Worm (Caenorhabditis elegans) whole organism, late embryonic: ENCODE data around the gene W04D2.4.

Experiments used
- C08G9.2 ChIP-seq: sonication (generic microtip); optimal IDR thresholded peaks from 2 replicates; lab custom pipeline; 2016; ENCODE audit warnings: mild to moderate bottlenecking, missing genetic modification characterization, moderate library complexity, missing compliant biosample characterization
- K02D7.2 ChIP-seq: sonication (generic microtip); optimal IDR thresholded peaks from 2 replicates; lab custom pipeline; 2017; ENCODE audit warnings: mild to moderate bottlenecking, missing genetic modification characterization, missing compliant biosample characterization
- K09A11.1 ChIP-seq: sonication (generic microtip); optimal IDR thresholded peaks from 2 replicates; lab custom pipeline; 2017; ENCODE audit warnings: antibody characterized with exemption, mild to moderate bottlenecking, missing genetic modification characterization, missing compliant biosample characterization; ENCODE audit not compliant: insufficient read depth
- T23F11.4 ChIP-seq: fragments of 200-800 bp; sonication (Bioruptor generic); optimal IDR thresholded peaks from 2 replicates; lab custom pipeline; 2018; ENCODE audit warnings: mild to moderate bottlenecking, missing genetic modification characterization, missing compliant biosample characterization
- ceh-14 ChIP-seq: sonication (generic microtip); optimal IDR thresholded peaks from 2 replicates; lab custom pipeline; 2016; ENCODE audit warnings: missing genotype, missing genetic modification characterization, missing compliant biosample characterization
- ceh-2 ChIP-seq: sonication (generic microtip); optimal IDR thresholded peaks from 2 replicates; lab custom pipeline; 2016; ENCODE audit warnings: missing genotype, missing genetic modification characterization, missing compliant biosample characterization
- ceh-24 ChIP-seq: sonication (generic microtip); optimal IDR thresholded peaks from 2 replicates; lab custom pipeline; 2016; ENCODE audit warnings: mild to moderate bottlenecking, missing genetic modification characterization, missing compliant biosample characterization
- ceh-30 ChIP-seq: fragments of 150-350 bp; optimal IDR thresholded peaks from 2 replicates; lab custom pipeline; 2014; ENCODE audit warnings: missing biosample characterization, missing genetic modification characterization
- ceh-34 ChIP-seq: sonication (generic microtip); optimal IDR thresholded peaks from 2 replicates; lab custom pipeline; 2016; ENCODE audit warnings: mild to moderate bottlenecking, missing genetic modification characterization, missing compliant biosample characterization
- ceh-48 ChIP-seq: sonication (generic microtip); optimal IDR thresholded peaks from 2 replicates; lab custom pipeline; 2016; ENCODE audit warnings: missing genetic modification characterization, inconsistent platforms, missing compliant biosample characterization
- ceh-6 ChIP-seq: fragments of 200-800 bp; sonication (Bioruptor generic); optimal IDR thresholded peaks from 2 replicates; lab custom pipeline; 2018; ENCODE audit warnings: mild to moderate bottlenecking, missing genetic modification characterization, missing compliant biosample characterization
- che-1 ChIP-seq: sonication (generic microtip); optimal IDR thresholded peaks from 2 replicates; lab custom pipeline; 2016; ENCODE audit warnings: mild to moderate bottlenecking, missing genetic modification characterization, missing compliant biosample characterization
- dmd-4 ChIP-seq: sonication (generic microtip); optimal IDR thresholded peaks from 2 replicates; lab custom pipeline; 2016; ENCODE audit warnings: borderline replicate concordance, missing genetic modification characterization, missing compliant biosample characterization
- dve-1 ChIP-seq: sonication (generic microtip); optimal IDR thresholded peaks from 2 replicates; lab custom pipeline; 2017; ENCODE audit warnings: antibody characterized with exemption, mild to moderate bottlenecking, missing genetic modification characterization, missing compliant biosample characterization
- elt-2 ChIP-seq: sonication (generic microtip); optimal IDR thresholded peaks from 2 replicates; lab custom pipeline; 2016; ENCODE audit warnings: missing genetic modification reagents, missing genetic modification characterization, missing compliant biosample characterization
- elt-4 ChIP-seq: sonication (generic microtip); optimal IDR thresholded peaks from 2 replicates; lab custom pipeline; 2016; ENCODE audit warnings: missing genetic modification characterization, missing compliant biosample characterization
- fax-1 ChIP-seq: sonication (generic microtip); optimal IDR thresholded peaks from 2 replicates; lab custom pipeline; 2016; ENCODE audit warnings: missing genotype, missing genetic modification characterization, missing compliant biosample characterization
- fkh-6 ChIP-seq: sonication (generic microtip); optimal IDR thresholded peaks from 2 replicates; lab custom pipeline; 2016; ENCODE audit warnings: missing genetic modification characterization, missing compliant biosample characterization
- hlh-13 ChIP-seq: fragments of 200-800 bp; sonication (Bioruptor generic); optimal IDR thresholded peaks from 2 replicates; lab custom pipeline; 2018; ENCODE audit warnings: mild to moderate bottlenecking, missing genetic modification characterization, missing compliant biosample characterization
- hlh-15 ChIP-seq: sonication (generic microtip); optimal IDR thresholded peaks from 2 replicates; lab custom pipeline; 2016; ENCODE audit warnings: missing genetic modification characterization, missing compliant biosample characterization
- hlh-30 ChIP-seq: sonication (generic microtip); optimal IDR thresholded peaks from 2 replicates; lab custom pipeline; 2017; ENCODE audit warnings: antibody characterized with exemption, missing genetic modification characterization, missing compliant biosample characterization; ENCODE audit not compliant: insufficient read depth
- madf-2 ChIP-seq: sonication (generic microtip); optimal IDR thresholded peaks from 2 replicates; lab custom pipeline; 2017; ENCODE audit warnings: missing genetic modification characterization, missing compliant biosample characterization
- mec-3 ChIP-seq: sonication (generic microtip); optimal IDR thresholded peaks from 2 replicates; lab custom pipeline; 2016; ENCODE audit warnings: borderline replicate concordance, missing genetic modification characterization, missing compliant biosample characterization
- npax-4 ChIP-seq: sonication (generic microtip); optimal IDR thresholded peaks from 2 replicates; lab custom pipeline; 2016; ENCODE audit warnings: missing genetic modification characterization, missing compliant biosample characterization
- odd-2 ChIP-seq: sonication (generic microtip); optimal IDR thresholded peaks from 2 replicates; lab custom pipeline; 2017; ENCODE audit warnings: antibody characterized with exemption, mild to moderate bottlenecking, missing genetic modification characterization, missing compliant biosample characterization
- pag-3 ChIP-seq: sonication (generic microtip); optimal IDR thresholded peaks from 2 replicates; lab custom pipeline; 2016; ENCODE audit warnings: missing compliant biosample characterization, missing genetic modification characterization, borderline replicate concordance
- pax-1 ChIP-seq: fragments of 150-350 bp; optimal IDR thresholded peaks from 2 replicates; lab custom pipeline; 2014; ENCODE audit warnings: missing biosample characterization, missing genetic modification characterization
- pqm-1 ChIP-seq: sonication (generic microtip); optimal IDR thresholded peaks from 2 replicates; lab custom pipeline; 2016; ENCODE audit warnings: missing genetic modification characterization, missing compliant biosample characterization
- ref-2 ChIP-seq: sonication (generic microtip); optimal IDR thresholded peaks from 2 replicates; lab custom pipeline; 2016; ENCODE audit warnings: missing genetic modification characterization, missing compliant biosample characterization
- rnt-1 ChIP-seq: sonication (generic microtip); optimal IDR thresholded peaks from 2 replicates; lab custom pipeline; 2016; ENCODE audit warnings: missing genetic modification characterization, missing compliant biosample characterization
- sdc-2 ChIP-seq: sonication (generic microtip); optimal IDR thresholded peaks from 2 replicates; lab custom pipeline; 2016; ENCODE audit warnings: missing genotype, missing genetic modification characterization, missing compliant biosample characterization
- sox-2 ChIP-seq: fragments of 200-800 bp; sonication (Bioruptor generic); IDR thresholded peaks from 2 replicates; pipeline ENCODE4 v1.3.6; 2022; ENCODE audit warnings: missing genetic modification reagents, missing genetic modification characterization, missing compliant biosample characterization
- tbx-2 ChIP-seq: sonication (generic microtip); optimal IDR thresholded peaks from 2 replicates; lab custom pipeline; 2016; ENCODE audit warnings: missing genetic modification characterization, missing compliant biosample characterization
- ttx-3 ChIP-seq: sonication (generic microtip); optimal IDR thresholded peaks from 2 replicates; lab custom pipeline; 2016; ENCODE audit warnings: missing genetic modification reagents, missing genetic modification characterization, missing compliant biosample characterization
- unc-3 ChIP-seq, 2 experiments: fragments of 200-800 bp in 1 of 2; sonication (Bioruptor generic) in 1 of 2; sonication (generic microtip) in 1 of 2; conservative IDR thresholded peaks in 1 of 2; optimal IDR thresholded peaks in 1 of 2; 2 replicates each; pipeline versions ENCODE4 v1.3.6 to Lab custom; 2016 to 2022; ENCODE audit warnings: missing compliant biosample characterization in 2 of 2, missing genetic modification characterization in 2 of 2, missing genetic modification reagents in 1 of 2
- unc-42 ChIP-seq: sonication (generic microtip); optimal IDR thresholded peaks from 2 replicates; lab custom pipeline; 2016; ENCODE audit warnings: missing genotype, missing genetic modification characterization, missing compliant biosample characterization
- unc-86 ChIP-seq: sonication (generic microtip); optimal IDR thresholded peaks from 2 replicates; lab custom pipeline; 2016; ENCODE audit warnings: missing genetic modification characterization, missing compliant biosample characterization
- ztf-16 ChIP-seq: sonication (generic microtip); optimal IDR thresholded peaks from 2 replicates; lab custom pipeline; 2017; ENCODE audit warnings: missing genetic modification characterization, missing compliant biosample characterization

W04D2.4 gene

DNA sequence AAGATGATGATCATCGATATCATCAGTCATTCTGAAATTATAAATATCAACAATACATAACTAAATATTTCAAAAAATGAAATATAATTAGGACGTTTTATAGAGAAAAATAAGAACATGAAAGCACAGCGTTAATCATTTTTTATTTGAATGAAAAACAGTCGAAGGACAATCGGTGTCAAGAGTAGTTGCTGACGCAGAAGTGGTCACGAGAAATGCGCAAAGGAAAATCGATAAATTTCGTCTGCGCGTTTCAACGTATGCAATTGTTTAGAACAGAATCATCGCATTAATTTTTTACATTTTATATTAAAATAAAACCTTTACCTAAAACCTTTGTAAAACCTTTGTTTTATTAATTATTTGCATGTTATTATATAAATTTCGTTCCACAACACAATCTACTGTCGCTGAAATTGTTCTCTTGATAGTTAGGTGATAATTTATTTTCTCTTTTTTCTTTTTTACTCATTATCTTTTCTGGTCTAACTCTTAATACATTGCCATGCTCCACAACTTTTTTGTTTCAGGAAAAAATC lies at the start of gene W04D2.4, which contains the start of gene rbm-25:
TSS of gene W04D2.4 (minus strand) at position 31 of the 539 bp plus-strand sequence.
TSS of gene rbm-25 (plus strand) at position 489 of the 539 bp plus-strand sequence.
- TF ChIP-seq unc-86 (tag; lab: Kevin White, UChicago) (no peak), elt-2 (tag; lab: Kevin White, UChicago) (no peak), hlh-30 (tag; lab: Kevin White, UChicago) (peak; percentile 25), ceh-48 (tag; lab: Kevin White, UChicago) (peak; percentile 97), ztf-16 (tag; lab: Kevin White, UChicago) (no peak)

ce11 chrV:12542683-12543319 lies 45.2 kb upstream of the W04D2.4 start:
- no peak for TF ChIP-seq fax-1 (tag; lab: Kevin White, UChicago)
- no peak for TF ChIP-seq sox-2 (GFP tag; lab: Robert Waterston, UW)
- no peak for TF ChIP-seq madf-2 (tag; lab: Kevin White, UChicago)
- TF ChIP-seq pax-1 (tag; lab: Kevin White, UChicago) = no peak
- no peak for TF ChIP-seq npax-4 (tag; lab: Kevin White, UChicago)
- TF ChIP-seq C08G9.2 = no peak
- TF ChIP-seq unc-3 (GFP tag; conservative IDR thresholded peaks at IDR 0.05; lab: Robert Waterston, UW) = no peak
- TF ChIP-seq unc-3 (tag; optimal IDR thresholded peaks at IDR 0.05; lab: Kevin White, UChicago) = no peak
- TF ChIP-seq ceh-30 (tag; lab: Kevin White, UChicago) = no peak

DNA sequence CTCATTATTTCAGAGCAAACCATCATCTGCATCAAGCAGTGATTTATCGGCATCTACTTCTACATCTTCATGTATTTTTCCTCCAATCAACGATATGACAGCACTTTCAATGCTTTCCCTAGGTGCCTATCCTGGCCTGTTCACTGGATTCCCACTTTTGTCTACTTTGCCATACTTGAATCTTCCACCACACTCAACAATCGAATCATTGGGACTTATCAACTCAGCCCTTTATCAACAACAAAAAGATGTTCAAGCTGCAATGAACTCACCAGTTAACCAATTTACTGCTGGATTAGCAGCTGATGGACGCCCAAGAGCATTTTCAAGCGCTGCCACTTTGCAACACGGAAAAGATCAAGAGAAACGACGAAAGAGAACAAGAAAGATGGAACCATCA lies 43.7 kb upstream of the W04D2.4 start:
- no peak for TF ChIP-seq ceh-24 (tag; lab: Kevin White, UChicago)
- no peak for TF ChIP-seq madf-2 (tag; lab: Kevin White, UChicago)
- TF ChIP-seq ttx-3 (tag; lab: Kevin White, UChicago) = no peak
- TF ChIP-seq ceh-14 = no peak
- TF ChIP-seq dmd-4 (tag; lab: Kevin White, UChicago) = no peak
- no peak for TF ChIP-seq hlh-13
- no peak for TF ChIP-seq hlh-15 (tag; lab: Kevin White, UChicago)
- no peak for TF ChIP-seq fax-1 (tag; lab: Kevin White, UChicago)
- TF ChIP-seq K02D7.2 (tag; lab: Kevin White, UChicago) = no peak
- no peak for TF ChIP-seq sdc-2 (tag; lab: Kevin White, UChicago)
- TF ChIP-seq pqm-1 (tag; lab: Kevin White, UChicago) = no peak
- TF ChIP-seq unc-42 (tag; lab: Kevin White, UChicago) = no peak
- TF ChIP-seq ceh-30 (tag; lab: Kevin White, UChicago) = no peak
- TF ChIP-seq ref-2 (tag; lab: Kevin White, UChicago) = no peak

ce11 chrV:12540739-12541138 lies 43.2 kb upstream of the W04D2.4 start, which contains the start of gene F45D3.2:
Gene F45D3.2, plus strand, starts transcription at chrV:12541039.
- TF ChIP-seq ceh-34 (tag; lab: Kevin White, UChicago) = no peak
- no peak for TF ChIP-seq T23F11.4
- TF ChIP-seq pag-3 (tag; lab: Kevin White, UChicago) = no peak
- no peak for TF ChIP-seq ceh-2 (tag; lab: Kevin White, UChicago)
- TF ChIP-seq pqm-1 (tag; lab: Kevin White, UChicago) = no peak
- TF ChIP-seq K02D7.2 (tag; lab: Kevin White, UChicago) = no peak
- TF ChIP-seq rnt-1 (tag; lab: Kevin White, UChicago) = no peak
- no peak for TF ChIP-seq dve-1 (tag; lab: Kevin White, UChicago)
- TF ChIP-seq odd-2 = no peak
- no peak for TF ChIP-seq ceh-6
- TF ChIP-seq ttx-3 (tag; lab: Kevin White, UChicago) = no peak
- TF ChIP-seq fkh-6 = no peak
- TF ChIP-seq K09A11.1 (tag; lab: Kevin White, UChicago) = no peak
- TF ChIP-seq tbx-2 = no peak
- no peak for TF ChIP-seq dmd-4 (tag; lab: Kevin White, UChicago)
- TF ChIP-seq che-1 (tag; lab: Kevin White, UChicago) = no peak
- no peak for TF ChIP-seq mec-3 (tag; lab: Kevin White, UChicago)
- no peak for TF ChIP-seq elt-4
